Fruit fly (Drosophila melanogaster): Measurements from ENCODE around the gene CG15293.

The CG15293 gene

dm6 chr2L:14113207-14113606, 4.0 kb upstream of the CG15293 start:
- TF ChIP-seq Dll (optimal IDR thresholded peaks at IDR 0.05) = no peak

- no peak for TF ChIP-seq psq (optimal IDR thresholded peaks at IDR 0.05)
- no peak for TF ChIP-seq CG8478 (optimal IDR thresholded peaks at IDR 0.05)
- TF ChIP-seq usp (GFP tag; optimal IDR thresholded peaks at IDR 0.05) = no peak
- TF ChIP-seq EcR (GFP tag; optimal IDR thresholded peaks at IDR 0.05) = no peak
- no peak for TF ChIP-seq Dll (optimal IDR thresholded peaks at IDR 0.05)
- TF ChIP-seq pan (optimal IDR thresholded peaks at IDR 0.05) = no peak
Measured at dm6 chr2L:14112192-14112591, 2.9 kb upstream of the CG15293 start.

- TF ChIP-seq psq (optimal IDR thresholded peaks at IDR 0.05) (no peak), pan (optimal IDR thresholded peaks at IDR 0.05) (no peak), CG8478 (optimal IDR thresholded peaks at IDR 0.05) (no peak), Dll (optimal IDR thresholded peaks at IDR 0.05) (no peak), EcR (GFP tag; optimal IDR thresholded peaks at IDR 0.05) (no peak), usp (GFP tag; optimal IDR thresholded peaks at IDR 0.05) (no peak)
Measured at dm6 chr2L:14110639-14111038, 1.4 kb upstream of the CG15293 start, which contains the start of gene CG31769. Gene CG31769 (minus strand): TSS chr2L:14110739.

DNA sequence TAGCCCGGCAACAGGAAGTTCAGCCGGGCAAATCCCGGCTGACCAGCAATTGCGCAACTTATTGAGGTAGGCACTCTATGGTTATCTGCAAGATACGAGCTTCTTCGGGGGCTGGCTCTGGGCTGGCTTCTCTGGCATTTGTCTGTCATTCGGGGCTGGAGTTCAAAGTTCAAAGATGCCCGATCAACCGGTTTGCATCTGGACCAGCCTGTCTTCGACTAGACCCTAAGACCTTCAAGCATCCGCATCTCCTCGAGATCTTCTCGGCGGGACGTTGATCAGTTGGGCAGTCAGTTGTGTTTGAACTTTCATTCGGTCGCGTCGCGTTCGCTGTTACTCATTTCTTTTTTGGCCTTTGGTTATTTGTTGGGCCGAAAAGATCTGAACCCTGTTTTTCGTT, 5.5 kb downstream of the CG15293 start, which contains the start of gene CG46301:
Gene CG46301 (plus strand): TSS at position 301 of the 400 bp plus-strand sequence.
- TF ChIP-seq psq (optimal IDR thresholded peaks at IDR 0.05) (no peak), usp (GFP tag; optimal IDR thresholded peaks at IDR 0.05) (no peak), EcR (GFP tag; optimal IDR thresholded peaks at IDR 0.05) (no peak), pan (optimal IDR thresholded peaks at IDR 0.05) (no peak), CG8478 (optimal IDR thresholded peaks at IDR 0.05) (no peak), Dll (optimal IDR thresholded peaks at IDR 0.05) (no peak)

dm6 chr2L:14095683-14096082, 13.6 kb downstream of the CG15293 start:
- TF ChIP-seq psq (optimal IDR thresholded peaks at IDR 0.05) (no peak), usp (GFP tag; optimal IDR thresholded peaks at IDR 0.05) (no peak), pan (optimal IDR thresholded peaks at IDR 0.05) (no peak), Dll (optimal IDR thresholded peaks at IDR 0.05) (no peak), CG8478 (optimal IDR thresholded peaks at IDR 0.05) (no peak), EcR (GFP tag; optimal IDR thresholded peaks at IDR 0.05) (no peak)

DNA sequence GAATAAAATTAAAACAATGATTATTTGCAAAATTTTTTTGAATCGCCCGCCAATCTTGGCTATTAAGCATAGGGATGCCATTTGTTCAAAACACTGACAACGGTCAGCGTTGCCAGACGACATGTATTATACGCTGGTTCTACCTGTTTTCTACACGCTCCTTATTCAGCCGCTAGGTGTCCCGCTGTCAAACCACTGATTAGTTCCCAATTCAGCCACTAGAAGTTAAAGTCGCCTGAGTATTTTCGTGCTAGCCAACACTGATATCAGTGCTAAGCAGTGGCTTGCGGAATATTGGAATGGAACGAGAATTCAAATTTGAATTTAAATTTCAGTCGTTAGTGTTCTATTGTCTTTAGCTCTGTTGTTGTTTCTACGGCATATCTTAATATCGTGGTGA, 14.6 kb downstream of the CG15293 start:
- TF ChIP-seq pan (optimal IDR thresholded peaks at IDR 0.05) = no peak
- no peak for TF ChIP-seq Dll (optimal IDR thresholded peaks at IDR 0.05)
- TF ChIP-seq EcR (GFP tag; optimal IDR thresholded peaks at IDR 0.05) = no peak
- no peak for TF ChIP-seq psq (optimal IDR thresholded peaks at IDR 0.05)
- TF ChIP-seq CG8478 (optimal IDR thresholded peaks at IDR 0.05) = no peak
- no peak for TF ChIP-seq usp (GFP tag; optimal IDR thresholded peaks at IDR 0.05)

DNA sequence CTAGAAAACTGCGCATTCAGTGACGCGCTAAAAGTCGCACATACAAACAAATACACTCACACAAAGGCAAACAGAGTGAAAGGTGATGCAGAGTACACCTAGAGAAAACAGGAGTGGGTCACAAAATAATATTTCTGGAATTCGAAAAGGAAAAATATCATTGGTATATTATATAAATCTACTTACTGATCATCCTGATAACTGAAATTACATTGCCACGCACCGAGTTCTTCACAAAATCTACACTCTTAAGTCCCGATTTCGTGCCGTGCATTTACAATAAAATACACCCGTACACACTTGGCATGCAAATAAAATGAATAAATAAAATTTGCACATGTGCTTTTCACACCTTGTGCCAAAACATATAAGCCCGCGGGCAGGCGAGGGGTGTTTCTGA, 39.1 kb downstream of the CG15293 start:
- TF ChIP-seq psq (optimal IDR thresholded peaks at IDR 0.05) (no peak), usp (GFP tag; optimal IDR thresholded peaks at IDR 0.05) (no peak), Dll (optimal IDR thresholded peaks at IDR 0.05) (no peak), EcR (GFP tag; optimal IDR thresholded peaks at IDR 0.05) (no peak), pan (optimal IDR thresholded peaks at IDR 0.05) (no peak), CG8478 (optimal IDR thresholded peaks at IDR 0.05) (no peak)
